Fruit fly (Drosophila melanogaster): ENCODE measurements around the gene CG4849.

Gene CG4849

dm6 chr3R:27953890-27954289, 9.3 kb upstream of the CG4849 start, which contains the start of gene CG4951 (continued):
- TF ChIP-seq sug (tag; optimal IDR thresholded peaks at IDR 0.05): no peak
- no peak for TF ChIP-seq Side (GFP tag; optimal IDR thresholded peaks at IDR 0.05)
- no peak for TF ChIP-seq Rfx (GFP tag; IDR thresholded peaks at IDR 0.05)
- peak; percentile 85 for TF ChIP-seq CG4360 (GFP tag; IDR thresholded peaks at IDR 0.05)
- TF ChIP-seq BEAF-32 (GFP tag; optimal IDR thresholded peaks at IDR 0.05): peak; percentile 57
- no peak for TF ChIP-seq bab2 (GFP tag; optimal IDR thresholded peaks at IDR 0.05)
- no peak for TF ChIP-seq CG14014 (GFP tag; IDR thresholded peaks at IDR 0.05)
- TF ChIP-seq CG6175 (GFP tag; IDR thresholded peaks at IDR 0.05): no peak
- TF ChIP-seq CG2116 (GFP tag; optimal IDR thresholded peaks at IDR 0.05): peak; percentile 68
- no peak for TF ChIP-seq org-1 (GFP tag; optimal IDR thresholded peaks at IDR 0.05)
- no peak for TF ChIP-seq zfh2 (GFP tag; optimal IDR thresholded peaks at IDR 0.05)
- no peak for TF ChIP-seq dysf (GFP tag; IDR thresholded peaks at IDR 0.05)
- peak; percentile 86 for TF ChIP-seq MBD-R2 (GFP tag; IDR thresholded peaks at IDR 0.05)
- TF ChIP-seq Kr (GFP tag; optimal IDR thresholded peaks at IDR 0.05): no peak
- TF ChIP-seq kni (GFP tag; optimal IDR thresholded peaks at IDR 0.05): no peak
- no peak for TF ChIP-seq CG17612 (GFP tag; IDR thresholded peaks at IDR 0.05)
- TF ChIP-seq CG17802 (tag; optimal IDR thresholded peaks at IDR 0.05): no peak
- TF ChIP-seq YL-1 (GFP tag; optimal IDR thresholded peaks at IDR 0.05): peak; percentile 26
- TF ChIP-seq CG12769 (tag; optimal IDR thresholded peaks at IDR 0.05): no peak
- no peak for TF ChIP-seq HLHmδ (GFP tag; optimal IDR thresholded peaks at IDR 0.05)
- no peak for TF ChIP-seq CG7357 (GFP tag; IDR thresholded peaks at IDR 0.05)
- peak; percentile 91 for TF ChIP-seq pzg (GFP tag; optimal IDR thresholded peaks at IDR 0.05)
- no peak for TF ChIP-seq lov (optimal IDR thresholded peaks at IDR 0.05)
- no peak for TF ChIP-seq lov (GFP tag; IDR thresholded peaks at IDR 0.05)
- TF ChIP-seq wor (GFP tag; IDR thresholded peaks at IDR 0.05): no peak
- TF ChIP-seq CG14050 (GFP tag; IDR thresholded peaks at IDR 0.05): no peak
- peak; percentile 34 for TF ChIP-seq Myb (GFP tag; optimal IDR thresholded peaks at IDR 0.05)
- no peak for TF ChIP-seq jing (GFP tag; optimal IDR thresholded peaks at IDR 0.05)
- TF ChIP-seq Atf3 (GFP tag; optimal IDR thresholded peaks at IDR 0.05): no peak
- TF ChIP-seq NK7.1 (GFP tag; optimal IDR thresholded peaks at IDR 0.05): no peak
- no peak for TF ChIP-seq ind (GFP tag; optimal IDR thresholded peaks at IDR 0.05)
- TF ChIP-seq so (GFP tag; IDR thresholded peaks at IDR 0.05): no peak
- no peak for TF ChIP-seq Ssrp (tag; optimal IDR thresholded peaks at IDR 0.05)
- no peak for TF ChIP-seq E2f1 (GFP tag; IDR thresholded peaks at IDR 0.05)
- TF ChIP-seq Oli (tag; optimal IDR thresholded peaks at IDR 0.05): no peak
- 0 out of 3 replicates have a peak, but pooled peaks have one; percentile 28 for TF ChIP-seq Opbp (GFP tag; IDR thresholded peaks at IDR 0.05; ENCODE audit: partially characterized antibody)
- TF ChIP-seq CG10543 (GFP tag; optimal IDR thresholded peaks at IDR 0.05): no peak
- no peak for TF ChIP-seq hth (optimal IDR thresholded peaks at IDR 0.05)
- peak; percentile 49; the same call in 1 of the 2 replicates for TF ChIP-seq hbn (GFP tag; IDR thresholded peaks at IDR 0.05; ENCODE audit: partially characterized antibody)
- no peak for TF ChIP-seq B-H2 (GFP tag; optimal IDR thresholded peaks at IDR 0.05)
- TF ChIP-seq amos (GFP tag; IDR thresholded peaks at IDR 0.05; ENCODE audit: partially characterized antibody): peak; percentile 59; the same call in 1 of the 2 replicates
- TF ChIP-seq her (GFP tag; optimal IDR thresholded peaks at IDR 0.05): no peak
- peak; percentile 61 for TF ChIP-seq Bgb (GFP tag; IDR thresholded peaks at IDR 0.05; ENCODE audit: partially characterized antibody)
- no peak for TF ChIP-seq CG18476 (GFP tag; optimal IDR thresholded peaks at IDR 0.05)
- no peak for TF ChIP-seq Mes4 (GFP tag; optimal IDR thresholded peaks at IDR 0.05)
- no peak for TF ChIP-seq CG15073 (GFP tag; optimal IDR thresholded peaks at IDR 0.05)
- no peak for TF ChIP-seq cato (GFP tag; optimal IDR thresholded peaks at IDR 0.05; ENCODE audit: borderline replicate concordance)
- no peak for TF ChIP-seq CG33213 (GFP tag; optimal IDR thresholded peaks at IDR 0.05)
- TF ChIP-seq dpn (GFP tag; optimal IDR thresholded peaks at IDR 0.05): no peak
- no peak for TF ChIP-seq NC2β (GFP tag; optimal IDR thresholded peaks at IDR 0.05)
- TF ChIP-seq sens (GFP tag): no peak
- peak; percentile 63 for TF ChIP-seq zen2 (GFP tag; IDR thresholded peaks at IDR 0.05; ENCODE audit: partially characterized antibody)
